Fruit fly (Drosophila melanogaster) whole organism, pupa: ENCODE data around the gene CG17359.

Experiments
- CG10348 ChIP-seq: fragments of 200-800 bp; sonication (Bioruptor generic); IDR thresholded peaks from 2 replicates; pipeline ENCODE4 v1.3.6; 2022; ENCODE audit warnings: missing biosample characterization, missing genetic modification characterization
- CG12605 ChIP-seq: fragments of 200-800 bp; sonication (Bioruptor generic); IDR thresholded peaks from 2 replicates; pipeline ENCODE4 v1.3.6; 2022; ENCODE audit warnings: missing biosample characterization, missing genetic modification characterization
- CG13204 ChIP-seq: fragments of 200-800 bp; sonication (Bioruptor generic); optimal IDR thresholded peaks from 2 replicates; lab custom pipeline; 2018; ENCODE audit warnings: missing biosample characterization, mild to moderate bottlenecking, missing genetic modification characterization, moderate library complexity
- CG14655 ChIP-seq: fragments of 200-800 bp; sonication (Bioruptor generic); optimal IDR thresholded peaks from 3 replicates; lab custom pipeline; 2017; ENCODE audit warnings: mild to moderate bottlenecking, missing biosample characterization, missing genetic modification reagents, missing genetic modification characterization
- CG15710 ChIP-seq: fragments of 200-800 bp; sonication (Bioruptor generic); optimal IDR thresholded peaks from 2 replicates; lab custom pipeline; 2018; ENCODE audit warnings: missing biosample characterization, mild to moderate bottlenecking, missing genetic modification characterization, moderate library complexity
- CG17806 ChIP-seq: fragments of 200-800 bp; sonication (Bioruptor generic); optimal IDR thresholded peaks from 2 replicates; lab custom pipeline; 2018; ENCODE audit warnings: missing biosample characterization, mild to moderate bottlenecking, missing genetic modification characterization, moderate library complexity
- CG32121 ChIP-seq: fragments of 200-800 bp; sonication (Bioruptor generic); IDR thresholded peaks from 2 replicates; pipeline ENCODE4 v1.3.6; 2022; ENCODE audit warnings: missing biosample characterization, missing genetic modification characterization
- CG34367 ChIP-seq: fragments of 200-800 bp; sonication (Bioruptor generic); optimal IDR thresholded peaks from 2 replicates; lab custom pipeline; 2018; ENCODE audit warnings: missing biosample characterization, mild to moderate bottlenecking, missing genetic modification characterization
- CG4496 ChIP-seq: fragments of 200-800 bp; sonication (Bioruptor generic); IDR thresholded peaks from 3 replicates; pipeline ENCODE4 v1.3.6; 2022; ENCODE audit warnings: missing biosample characterization, missing genetic modification characterization
- CG8159 ChIP-seq: fragments of 200-800 bp; sonication (Bioruptor generic); optimal IDR thresholded peaks from 3 replicates; lab custom pipeline; 2018; ENCODE audit warnings: missing biosample characterization, mild to moderate bottlenecking, missing genetic modification characterization, moderate library complexity
- CG8301 ChIP-seq: fragments of 200-800 bp; sonication (Bioruptor generic); optimal IDR thresholded peaks from 2 replicates; lab custom pipeline; 2018; ENCODE audit warnings: missing biosample characterization, mild to moderate bottlenecking, missing genetic modification characterization
- CG9948 ChIP-seq: fragments of 200-800 bp; sonication (Bioruptor generic); optimal IDR thresholded peaks from 2 replicates; lab custom pipeline; 2018; ENCODE audit warnings: missing biosample characterization, mild to moderate bottlenecking, missing genetic modification characterization, moderate library complexity
- D1 ChIP-seq: fragments of 200-800 bp; sonication (Bioruptor generic); optimal IDR thresholded peaks from 2 replicates; lab custom pipeline; 2018; ENCODE audit warnings: missing biosample characterization, mild to moderate bottlenecking, missing genetic modification characterization, moderate library complexity
- EcR ChIP-seq: fragments of 200-800 bp; sonication (Bioruptor generic); optimal IDR thresholded peaks from 3 replicates; lab custom pipeline; 2019; ENCODE audit warnings: missing biosample characterization, missing genetic modification characterization, mild to moderate bottlenecking, moderate library complexity, missing genetic modification reagents
- Ets98B ChIP-seq: fragments of 200-800 bp; sonication (Bioruptor generic); IDR thresholded peaks from 2 replicates; pipeline ENCODE4 v1.3.6; 2022; ENCODE audit warnings: missing biosample characterization, missing genetic modification characterization
- Pif1A ChIP-seq: fragments of 200-800 bp; sonication (Bioruptor generic); optimal IDR thresholded peaks from 3 replicates; lab custom pipeline; 2016; ENCODE audit warnings: missing biosample characterization, missing genetic modification characterization
- Pif1B ChIP-seq: fragments of 200-800 bp; sonication (Bioruptor generic); optimal IDR thresholded peaks from 3 replicates; lab custom pipeline; 2016; ENCODE audit warnings: missing biosample characterization, missing genetic modification characterization
- Snoo ChIP-seq: fragments of 200-800 bp; sonication (Bioruptor generic); optimal IDR thresholded peaks from 3 replicates; lab custom pipeline; 2017; ENCODE audit warnings: missing biosample characterization, mild to moderate bottlenecking, missing genetic modification characterization, inconsistent platforms
- fd96Ca ChIP-seq: fragments of 200-800 bp; sonication (Bioruptor generic); IDR thresholded peaks from 3 replicates; pipeline ENCODE4 v1.3.6; 2022; ENCODE audit warnings: missing biosample characterization, missing genetic modification characterization
- gl ChIP-seq: fragments of 200-800 bp; sonication (Bioruptor generic); optimal IDR thresholded peaks from 2 replicates; lab custom pipeline; 2018; ENCODE audit warnings: missing biosample characterization, mild to moderate bottlenecking, missing genetic modification characterization
- rn ChIP-seq: fragments of 200-800 bp; sonication (Bioruptor generic); IDR thresholded peaks from 2 replicates; pipeline ENCODE4 v1.3.6; 2022; ENCODE audit warnings: missing biosample characterization, missing genetic modification characterization

CG17359 gene

dm6 chr3L:14002524-14003135 lies 3.6 kb upstream of the CG17359 start:
- TF ChIP-seq CG12605 (GFP tag; lab: Robert Waterston, UW): no peak
- peak; percentile 4 for TF ChIP-seq CG34367 (tag; lab: Kevin White, UChicago)
- no peak; the same call in 2 of the 3 replicates for TF ChIP-seq CG4496 (GFP tag; lab: Robert Waterston, UW)
- no peak for TF ChIP-seq CG17806 (tag; lab: Kevin White, UChicago)
- no peak for TF ChIP-seq Snoo (tag; lab: Kevin White, UChicago)
- no peak for TF ChIP-seq CG8301 (tag; lab: Kevin White, UChicago)
- peak; percentile 67 for TF ChIP-seq Pif1B (GFP tag; lab: Kevin White, UChicago)
- TF ChIP-seq CG15710 (tag; lab: Kevin White, UChicago): no peak
- TF ChIP-seq CG32121: peak; percentile 43; the same call in 1 of the 2 replicates
- no peak for TF ChIP-seq D1 (tag; lab: Kevin White, UChicago)
- no peak for TF ChIP-seq gl (tag; lab: Kevin White, UChicago)
- no peak; the same call in 2 of the 3 replicates for TF ChIP-seq fd96Ca (GFP tag; lab: Robert Waterston, UW)
- no peak for TF ChIP-seq CG9948
- no peak for TF ChIP-seq CG14655
- no peak for TF ChIP-seq CG8159
- no peak for TF ChIP-seq Pif1A (GFP tag; lab: Kevin White, UChicago)
- peak; percentile 54; the same call in 1 of the 2 replicates for TF ChIP-seq Ets98B
- TF ChIP-seq CG10348 (GFP tag; lab: Robert Waterston, UW): no peak
- TF ChIP-seq CG13204: no peak
- TF ChIP-seq rn (GFP tag; lab: Robert Waterston, UW): no peak
- TF ChIP-seq, all 21 proteins: peak for 4

DNA sequence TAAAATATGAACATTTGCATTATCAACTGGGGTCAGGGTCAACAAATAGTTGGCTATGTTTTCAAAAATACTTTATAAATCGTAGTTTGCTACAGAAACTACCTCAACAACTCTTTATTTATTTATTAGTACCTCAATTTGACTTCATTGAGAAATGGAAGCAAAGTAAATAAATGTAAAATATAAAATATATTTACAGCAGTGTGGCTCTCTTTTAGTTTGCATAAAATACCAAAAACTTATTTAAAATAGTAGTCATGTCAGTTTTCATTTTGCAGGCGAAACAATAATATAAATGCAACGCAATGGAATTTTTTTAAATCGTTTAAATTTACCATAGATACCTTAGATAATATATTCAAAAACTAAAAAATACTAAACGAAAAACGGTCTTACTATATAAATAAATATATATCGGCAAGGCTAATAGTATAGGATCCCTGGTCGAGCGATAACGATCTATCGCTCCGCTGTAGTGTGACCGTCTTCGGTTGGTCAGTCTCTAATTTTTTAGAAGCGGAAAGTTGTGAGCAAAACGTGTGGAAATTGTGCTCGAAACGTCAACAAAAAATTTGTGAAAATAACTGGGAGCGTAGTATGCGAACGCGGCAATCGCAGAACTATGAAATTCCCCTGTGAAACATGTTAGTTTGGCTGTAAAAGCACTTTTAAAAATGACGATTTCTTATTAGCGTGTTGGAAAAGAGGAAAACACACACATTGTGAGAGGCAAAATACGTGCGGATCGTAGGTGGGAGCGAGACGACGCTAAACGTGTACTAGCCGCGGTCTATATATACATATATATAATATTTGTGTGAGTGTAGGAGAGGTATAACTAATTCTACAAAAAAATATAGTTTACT lies 2.8 kb upstream of the CG17359 start, which contains the start of the genes Nprl3 and upSET:
Nprl3 (minus strand) TSS at position 223 of the 866 bp plus-strand sequence.
upSET (plus strand) TSS at position 470 of the 866 bp plus-strand sequence.
- TF ChIP-seq Pif1B (GFP tag; lab: Kevin White, UChicago): no peak

dm6 chr3L:13996992-13997391 lies 2.1 kb downstream of the CG17359 start, which contains the start of gene CG17361:
Gene CG17361 (plus strand): TSS chr3L:13997191.
- TF ChIP-seq gl (tag; lab: Kevin White, UChicago) (no peak), D1 (tag; lab: Kevin White, UChicago) (peak; percentile 43)
- TF ChIP-seq, all 21 proteins: peak for 1

DNA sequence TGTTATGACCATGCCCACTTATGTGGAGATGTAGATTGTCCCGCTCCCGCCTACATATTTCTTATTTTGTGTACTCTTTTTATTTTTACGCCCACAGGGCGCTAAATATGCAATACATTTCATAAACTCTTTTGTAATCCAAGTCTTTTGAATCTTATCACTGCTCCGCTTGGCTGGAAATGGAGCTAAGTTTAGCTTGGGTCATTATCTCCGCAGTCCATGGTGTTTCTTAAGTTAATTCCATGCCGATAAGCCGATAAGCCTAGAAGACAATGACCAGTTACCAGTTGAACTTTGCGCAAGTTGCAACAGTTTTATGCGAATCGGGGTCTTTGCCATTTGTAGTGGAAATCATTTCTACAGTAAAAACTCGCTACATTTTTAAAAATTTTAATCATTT lies 2.6 kb downstream of the CG17359 start:
- TF ChIP-seq Snoo (tag; lab: Kevin White, UChicago) (no peak), CG12605 (GFP tag; lab: Robert Waterston, UW) (no peak), EcR (GFP tag; lab: Kevin White, UChicago) (peak; percentile 91)

DNA sequence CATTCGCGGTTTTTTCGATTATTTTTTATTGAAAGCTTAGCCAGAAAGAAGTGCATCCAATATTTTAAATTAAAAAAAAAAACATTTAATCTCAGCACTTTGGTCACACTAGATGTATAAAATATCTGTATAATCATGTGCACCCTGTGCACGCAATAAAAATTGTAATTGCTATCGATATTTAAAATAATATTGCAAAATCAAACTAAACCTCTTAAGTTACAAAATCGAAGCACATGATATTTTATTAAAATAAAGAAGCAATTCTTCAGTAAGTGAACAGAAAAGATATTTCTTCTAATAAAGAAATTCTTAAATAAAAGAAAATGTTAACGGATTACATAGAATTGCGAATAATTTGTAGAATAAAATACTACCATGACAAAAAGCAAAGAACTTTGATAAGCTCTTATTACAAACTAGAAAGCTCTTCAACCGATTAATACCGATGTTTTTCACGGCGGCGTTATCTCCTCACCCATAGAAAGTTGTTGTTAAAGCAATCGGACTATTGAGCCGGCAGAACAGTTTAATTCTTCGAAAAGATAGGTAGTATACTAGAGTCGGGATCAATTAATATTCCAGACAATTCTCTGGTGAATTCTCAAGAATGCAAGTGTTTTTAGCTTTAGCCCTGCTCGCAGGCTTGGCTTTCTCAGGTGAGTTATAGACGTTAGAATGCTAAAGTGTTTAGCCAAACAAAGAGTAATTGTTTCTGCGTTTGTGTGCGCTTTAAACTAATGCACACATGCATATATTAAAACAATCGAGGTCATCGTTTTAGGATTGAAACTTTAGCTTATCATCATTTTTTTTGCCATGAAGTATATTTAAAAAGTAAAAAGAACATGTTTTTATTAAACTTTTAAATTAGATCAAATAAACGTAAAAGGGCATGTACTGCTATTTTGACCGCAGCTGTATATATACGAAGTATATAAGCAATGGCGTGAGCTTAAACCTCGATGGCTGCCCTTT lies 5.0 kb downstream of the CG17359 start, which contains the start of gene CtsK1:
CtsK1 (plus strand) TSS at position 490 of the 978 bp plus-strand sequence.
- TF ChIP-seq fd96Ca (GFP tag; lab: Robert Waterston, UW) (no peak), CG17806 (tag; lab: Kevin White, UChicago) (peak; percentile 45), D1 (tag; lab: Kevin White, UChicago) (peak; percentile 14), CG8159 (peak; percentile 58), Ets98B (peak; percentile 85), CG14655 (no peak), Pif1A (GFP tag; lab: Kevin White, UChicago) (no peak), rn (GFP tag; lab: Robert Waterston, UW) (peak; percentile 46; the same call in 1 of the 2 replicates), CG9948 (peak; percentile 50), CG8301 (tag; lab: Kevin White, UChicago) (peak; percentile 47), CG15710 (tag; lab: Kevin White, UChicago) (peak; percentile 46), CG32121 (peak; percentile 64; the same call in 1 of the 2 replicates), CG10348 (GFP tag; lab: Robert Waterston, UW) (no peak), CG12605 (GFP tag; lab: Robert Waterston, UW) (peak; percentile 84), gl (tag; lab: Kevin White, UChicago) (no peak), Pif1B (GFP tag; lab: Kevin White, UChicago) (no peak), EcR (GFP tag; lab: Kevin White, UChicago) (peak; percentile 15), Snoo (tag; lab: Kevin White, UChicago) (peak; percentile 31), CG13204 (no peak), CG34367 (tag; lab: Kevin White, UChicago) (no peak), CG4496 (GFP tag; lab: Robert Waterston, UW) (peak; percentile 93)
